Fruit fly (Drosophila melanogaster): ENCODE measurements around the gene Chd1.
A peak's percentile ranks its signal among the peaks of the same experiment; 100 is the strongest.

DNA sequence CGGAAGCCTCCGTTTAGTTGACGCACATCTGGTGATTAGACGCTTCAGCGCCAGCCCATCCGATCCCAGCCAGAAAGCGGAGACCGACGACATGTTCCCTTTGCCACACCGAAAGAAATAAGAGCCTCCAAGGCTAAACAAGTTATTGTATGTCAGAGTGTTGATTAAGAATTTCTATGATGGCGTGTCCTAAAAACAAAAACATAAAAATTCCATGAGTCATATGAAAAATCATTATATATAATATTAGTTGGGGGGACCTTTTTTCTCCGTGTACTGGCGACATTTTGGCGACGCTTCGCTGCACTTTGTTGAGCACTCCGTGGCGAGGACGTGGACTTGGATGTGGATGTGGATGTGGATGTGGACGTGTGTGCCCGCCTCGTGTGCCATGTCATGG, 25.3 kb upstream of the Chd1 start:
- TF ChIP-seq CG31627 (GFP tag; optimal IDR thresholded peaks at IDR 0.05) = peak; percentile 37
- TF ChIP-seq Eip75B (GFP tag; optimal IDR thresholded peaks at IDR 0.05) = peak; percentile 41
- peak; percentile 72 for TF ChIP-seq CG6276 (GFP tag; optimal IDR thresholded peaks at IDR 0.05)
- no peak for TF ChIP-seq Blimp-1 (GFP tag; optimal IDR thresholded peaks at IDR 0.05)
- no peak for TF ChIP-seq OdsH (GFP tag; optimal IDR thresholded peaks at IDR 0.05)
- peak; percentile 39 for TF ChIP-seq Sox102F (GFP tag; optimal IDR thresholded peaks at IDR 0.05)
- TF ChIP-seq CG6163 (GFP tag; IDR thresholded peaks at IDR 0.05) = peak; percentile 89
- no peak for TF ChIP-seq spab (GFP tag; optimal IDR thresholded peaks at IDR 0.05)
- TF ChIP-seq Hr38 (GFP tag; optimal IDR thresholded peaks at IDR 0.05) = no peak
- TF ChIP-seq dac (GFP tag; optimal IDR thresholded peaks at IDR 0.05) = peak; percentile 42

Measured in whole organism, prepupa.